Worm (Caenorhabditis elegans) whole organism, early embryonic: ENCODE measurements around the gene ZC239.20.

Experiments
- F13C5.2 ChIP-seq: sonication (generic microtip); optimal IDR thresholded peaks from 2 replicates; lab custom pipeline; 2017; ENCODE audit warnings: mild to moderate bottlenecking, missing genetic modification characterization, inconsistent platforms, missing compliant biosample characterization
- ama-1 ChIP-seq: fragments of 150-350 bp; optimal IDR thresholded peaks from 2 replicates; lab custom pipeline; 2014
- ceh-36 ChIP-seq: sonication (generic microtip); optimal IDR thresholded peaks from 2 replicates; lab custom pipeline; 2016; ENCODE audit warnings: missing genetic modification characterization, inconsistent platforms, missing compliant biosample characterization
- flt-1 ChIP-seq: fragments of 200-800 bp; sonication (Bioruptor generic); IDR thresholded peaks from 2 replicates; pipeline ENCODE4 v1.3.6; 2022; ENCODE audit warnings: missing genetic modification characterization, missing compliant biosample characterization
- scrt-1 ChIP-seq: fragments of 200-800 bp; sonication (Bioruptor generic); IDR thresholded peaks from 2 replicates; pipeline ENCODE4 v1.3.6; 2022; ENCODE audit warnings: missing genetic modification characterization, missing compliant biosample characterization

ce11 chrII:3240207-3240606 is 33.9 kb upstream of the ZC239.20 start, which contains the start of gene C17F4.3:
- TF ChIP-seq ama-1 (lab: Kevin White, UChicago) (no peak), flt-1 (GFP tag; lab: Robert Waterston, UW) (no peak), ceh-36 (tag; lab: Kevin White, UChicago) (no peak), scrt-1 (no peak), F13C5.2 (no peak)
